Fruit fly (Drosophila melanogaster) whole organism, embryonic: ENCODE results near the gene Kpc1.

ENCODE experiments used
- Aef1 ChIP-seq: fragments of 200-800 bp; sonication (Bioruptor generic); IDR thresholded peaks from 3 replicates; pipeline ENCODE4 v1.3.6; 2022; ENCODE audit warnings: missing biosample characterization, missing genetic modification characterization
- B-H1 ChIP-seq: fragments of 200-800 bp; sonication (Bioruptor generic); IDR thresholded peaks from 3 replicates; pipeline ENCODE4 v1.3.6; 2022; ENCODE audit warnings: missing biosample characterization, missing genetic modification characterization
- CG10366 ChIP-seq: fragments of 200-800 bp; sonication (Bioruptor generic); IDR thresholded peaks from 2 replicates; pipeline ENCODE4 v1.3.6; 2022; ENCODE audit warnings: missing biosample characterization, missing genetic modification characterization
- CG10979 ChIP-seq: fragments of 200-800 bp; sonication (Bioruptor generic); optimal IDR thresholded peaks from 2 replicates; lab custom pipeline; 2018; ENCODE audit warnings: missing biosample characterization, mild to moderate bottlenecking, missing genetic modification characterization, moderate library complexity
- CG11723 ChIP-seq: fragments of 200-800 bp; sonication (Bioruptor generic); optimal IDR thresholded peaks from 2 replicates; lab custom pipeline; 2017; ENCODE audit warnings: missing biosample characterization, mild to moderate bottlenecking, missing genetic modification characterization
- CG12391 ChIP-seq: fragments of 200-800 bp; sonication (Bioruptor generic); optimal IDR thresholded peaks from 3 replicates; lab custom pipeline; 2018; ENCODE audit warnings: missing biosample characterization, mild to moderate bottlenecking, missing genetic modification characterization, moderate library complexity
- CG12942 ChIP-seq: fragments of 200-800 bp; sonication (Bioruptor generic); optimal IDR thresholded peaks from 3 replicates; lab custom pipeline; 2016; ENCODE audit warnings: missing biosample characterization, missing genetic modification characterization
- CG14014 ChIP-seq: fragments of 200-800 bp; sonication (Bioruptor generic); IDR thresholded peaks from 2 replicates; pipeline ENCODE4 v1.3.6; 2022; ENCODE audit warnings: missing biosample characterization, missing genetic modification characterization
- CG14667 ChIP-seq: fragments of 200-800 bp; sonication (Bioruptor generic); IDR thresholded peaks from 2 replicates; pipeline ENCODE4 v1.3.6; 2022; ENCODE audit warnings: missing biosample characterization, missing genetic modification characterization
- CG14965 ChIP-seq: fragments of 200-800 bp; sonication (Bioruptor generic); optimal IDR thresholded peaks from 2 replicates; lab custom pipeline; 2016; ENCODE audit warnings: missing biosample characterization, missing genetic modification characterization, borderline replicate concordance
- CG15479 ChIP-seq: fragments of 200-800 bp; sonication (Bioruptor generic); optimal IDR thresholded peaks from 3 replicates; lab custom pipeline; 2019; ENCODE audit warnings: missing biosample characterization, mild to moderate bottlenecking, missing genetic modification characterization, moderate library complexity
- CG17802 ChIP-seq: fragments of 200-800 bp; sonication (Bioruptor generic); optimal IDR thresholded peaks from 2 replicates; lab custom pipeline; 2018; ENCODE audit warnings: missing biosample characterization, mild to moderate bottlenecking, missing genetic modification characterization, moderate library complexity
- CG18262 ChIP-seq: fragments of 200-800 bp; optimal IDR thresholded peaks from 3 replicates; lab custom pipeline; 2019; ENCODE audit warnings: missing biosample characterization, mild to moderate bottlenecking, missing genetic modification characterization, moderate library complexity
- CG18599 ChIP-seq: fragments of 200-800 bp; sonication (Bioruptor generic); optimal IDR thresholded peaks from 3 replicates; lab custom pipeline; 2017; ENCODE audit warnings: missing biosample characterization, missing genetic modification characterization, mild to moderate bottlenecking, moderate library complexity, missing genetic modification reagents
- CG3065 ChIP-seq: fragments of 200-800 bp; sonication (Bioruptor generic); optimal IDR thresholded peaks from 2 replicates; lab custom pipeline; 2016; ENCODE audit warnings: missing biosample characterization, missing genetic modification characterization
- CG4282 ChIP-seq: fragments of 200-800 bp; sonication (Bioruptor generic); optimal IDR thresholded peaks from 2 replicates; lab custom pipeline; 2016; ENCODE audit warnings: missing biosample characterization, missing genetic modification characterization
- CG5180 ChIP-seq: fragments of 200-800 bp; sonication (Bioruptor generic); optimal IDR thresholded peaks from 3 replicates; lab custom pipeline; 2017; ENCODE audit warnings: missing biosample characterization, missing genetic modification characterization, mild to moderate bottlenecking, moderate library complexity, missing genetic modification reagents
- CG6654 ChIP-seq: fragments of 200-800 bp; sonication (Bioruptor generic); optimal IDR thresholded peaks from 2 replicates; lab custom pipeline; 2017; ENCODE audit warnings: missing biosample characterization, mild to moderate bottlenecking, missing genetic modification characterization
- CG7372 ChIP-seq: fragments of 200-800 bp; sonication (Bioruptor generic); IDR thresholded peaks from 2 replicates; pipeline ENCODE4 v1.3.6; 2022; ENCODE audit warnings: missing biosample characterization, missing genetic modification characterization
- CG7745 ChIP-seq: fragments of 200-800 bp; sonication (Bioruptor generic); optimal IDR thresholded peaks from 2 replicates; lab custom pipeline; 2018; ENCODE audit warnings: missing biosample characterization, mild to moderate bottlenecking, missing genetic modification characterization, moderate library complexity
- CG7987 ChIP-seq: fragments of 200-800 bp; sonication (Bioruptor generic); optimal IDR thresholded peaks from 2 replicates; lab custom pipeline; 2018; ENCODE audit warnings: missing biosample characterization, mild to moderate bottlenecking, missing genetic modification characterization, moderate library complexity
- CG8359 ChIP-seq: fragments of 200-800 bp; sonication (Bioruptor generic); optimal IDR thresholded peaks from 2 replicates; lab custom pipeline; 2017; ENCODE audit warnings: missing biosample characterization, mild to moderate bottlenecking, missing genetic modification characterization, borderline replicate concordance
- D19B ChIP-seq: fragments of 200-800 bp; sonication (Bioruptor generic); optimal IDR thresholded peaks from 2 replicates; lab custom pipeline; 2017; ENCODE audit warnings: missing biosample characterization, mild to moderate bottlenecking, missing genetic modification characterization
- Deaf1 ChIP-seq: fragments of 200-800 bp; optimal IDR thresholded peaks from 3 replicates; lab custom pipeline; 2019; ENCODE audit warnings: missing biosample characterization, mild to moderate bottlenecking, missing genetic modification characterization, moderate library complexity
- Doc3 ChIP-seq: fragments of 200-800 bp; sonication (Bioruptor generic); IDR thresholded peaks from 3 replicates; pipeline ENCODE4 v1.3.6; 2022; ENCODE audit warnings: missing biosample characterization, missing genetic modification characterization; ENCODE audit not compliant: partially characterized antibody
- Fer2 ChIP-seq: fragments of 200-800 bp; sonication (Bioruptor generic); optimal IDR thresholded peaks from 2 replicates; lab custom pipeline; 2018; ENCODE audit warnings: missing biosample characterization, mild to moderate bottlenecking, missing genetic modification characterization, moderate library complexity
- Lhr ChIP-seq: fragments of 200-800 bp; sonication (Bioruptor generic); optimal IDR thresholded peaks from 3 replicates; lab custom pipeline; 2017; ENCODE audit warnings: mild to moderate bottlenecking, missing biosample characterization, missing genetic modification reagents, missing genetic modification characterization
- MBD-R2 ChIP-seq: fragments of 200-800 bp; sonication (Bioruptor generic); IDR thresholded peaks from 2 replicates; pipeline ENCODE4 v1.3.6; 2022; ENCODE audit warnings: missing biosample characterization, missing genetic modification characterization
- Myb ChIP-seq: fragments of 200-800 bp; sonication (Bioruptor generic); optimal IDR thresholded peaks from 2 replicates; lab custom pipeline; 2016; ENCODE audit warnings: missing biosample characterization, missing genetic modification characterization
- NC2α ChIP-seq: fragments of 200-800 bp; sonication (Bioruptor generic); optimal IDR thresholded peaks from 2 replicates; lab custom pipeline; 2016; ENCODE audit warnings: missing biosample characterization, missing genetic modification characterization
- NFAT ChIP-seq: fragments of 200-800 bp; sonication (Bioruptor generic); IDR thresholded peaks from 2 replicates; pipeline ENCODE4 v1.3.6; 2022; ENCODE audit warnings: missing biosample characterization, missing genetic modification characterization
- Nf-YC ChIP-seq: fragments of 200-800 bp; optimal IDR thresholded peaks from 3 replicates; lab custom pipeline; 2019; ENCODE audit warnings: missing biosample characterization, mild to moderate bottlenecking, missing genetic modification characterization, moderate library complexity
- NfI ChIP-seq: fragments of 200-800 bp; sonication (Bioruptor generic); optimal IDR thresholded peaks from 3 replicates; lab custom pipeline; 2018; ENCODE audit warnings: missing biosample characterization, mild to moderate bottlenecking, missing genetic modification characterization, moderate library complexity
- Poxn ChIP-seq: fragments of 200-800 bp; sonication (Bioruptor generic); IDR thresholded peaks from 2 replicates; pipeline ENCODE4 v1.3.6; 2022; ENCODE audit warnings: missing biosample characterization, missing genetic modification characterization
- Sox100B ChIP-seq: fragments of 200-800 bp; sonication (Bioruptor generic); optimal IDR thresholded peaks from 3 replicates; lab custom pipeline; 2018; ENCODE audit warnings: missing biosample characterization, mild to moderate bottlenecking, missing genetic modification characterization
- Vsx1 ChIP-seq: fragments of 200-800 bp; sonication (Bioruptor generic); optimal IDR thresholded peaks from 2 replicates; lab custom pipeline; 2017; ENCODE audit warnings: missing biosample characterization, mild to moderate bottlenecking, missing genetic modification characterization, missing genetic modification reagents
- ap ChIP-seq: fragments of 200-800 bp; sonication (Bioruptor generic); IDR thresholded peaks from 2 replicates; pipeline ENCODE4 v1.3.6; 2022; ENCODE audit warnings: missing biosample characterization, missing genetic modification characterization
- br ChIP-seq: fragments of >200 bp; optimal IDR thresholded peaks from 2 replicates; lab custom pipeline; 2017
- caup ChIP-seq: fragments of 200-800 bp; sonication (Bioruptor generic); optimal IDR thresholded peaks from 3 replicates; lab custom pipeline; 2017; ENCODE audit warnings: missing biosample characterization, mild to moderate bottlenecking, missing genetic modification characterization, moderate library complexity; ENCODE audit not compliant: severe bottlenecking
- exex ChIP-seq: fragments of 200-800 bp; sonication (Bioruptor generic); optimal IDR thresholded peaks from 4 replicates; lab custom pipeline; 2018; ENCODE audit warnings: missing biosample characterization, mild to moderate bottlenecking, missing genetic modification characterization, moderate library complexity
- fd64A ChIP-seq: fragments of 200-800 bp; sonication (Bioruptor generic); optimal IDR thresholded peaks from 3 replicates; lab custom pipeline; 2018; ENCODE audit warnings: missing biosample characterization, mild to moderate bottlenecking, missing genetic modification characterization
- nerfin-2 ChIP-seq: fragments of 200-800 bp; sonication (Bioruptor generic); IDR thresholded peaks from 2 replicates; pipeline ENCODE4 v1.3.6; 2022; ENCODE audit warnings: missing biosample characterization, missing genetic modification characterization; ENCODE audit not compliant: partially characterized antibody
- nom ChIP-seq: fragments of 200-800 bp; sonication (Bioruptor generic); optimal IDR thresholded peaks from 2 replicates; lab custom pipeline; 2017; ENCODE audit warnings: missing biosample characterization, missing genetic modification characterization, mild to moderate bottlenecking, moderate library complexity, missing genetic modification reagents
- rib ChIP-seq: fragments of 200-800 bp; sonication (Bioruptor generic); IDR thresholded peaks from 2 replicates; pipeline ENCODE4 v1.3.6; 2022; ENCODE audit warnings: missing biosample characterization, missing genetic modification characterization
- shn ChIP-seq: fragments of 200-800 bp; sonication (Bioruptor generic); optimal IDR thresholded peaks from 3 replicates; lab custom pipeline; 2016; ENCODE audit warnings: missing biosample characterization, missing genetic modification characterization
- slou ChIP-seq: fragments of 200-800 bp; sonication (Bioruptor generic); optimal IDR thresholded peaks from 3 replicates; lab custom pipeline; 2016; ENCODE audit warnings: missing biosample characterization, missing genetic modification characterization
- tap ChIP-seq: fragments of 200-800 bp; optimal IDR thresholded peaks from 3 replicates; lab custom pipeline; 2019; ENCODE audit warnings: missing biosample characterization, mild to moderate bottlenecking, missing genetic modification characterization, moderate library complexity
- tio ChIP-seq: fragments of 200-800 bp; sonication (Bioruptor generic); optimal IDR thresholded peaks from 2 replicates; lab custom pipeline; 2017; ENCODE audit warnings: missing biosample characterization, missing genetic modification characterization, inconsistent platforms

Kpc1 gene

dm6 chr3R:15196134-15197034 lies at the start of gene Kpc1, which contains the start of gene CG42542 (continued):
- TF ChIP-seq CG18599: peak; percentile 69
- TF ChIP-seq NfI (GFP tag; lab: Kevin White, UChicago): peak; percentile 47
- TF ChIP-seq tio: peak; percentile 83
- peak; percentile 56 for TF ChIP-seq Lhr (GFP tag; lab: Kevin White, UChicago)
- peak; percentile 44 for TF ChIP-seq CG7372
- peak; percentile 70 for TF ChIP-seq nerfin-2 (GFP tag; lab: Robert Waterston, UW)
- no peak for TF ChIP-seq CG6654 (GFP tag; lab: Kevin White, UChicago)
- TF ChIP-seq CG15479 (GFP tag; lab: Kevin White, UChicago): no peak
- peak; percentile 80 for TF ChIP-seq Myb (GFP tag; lab: Kevin White, UChicago)
- TF ChIP-seq nom: no peak
- TF ChIP-seq NFAT (GFP tag; lab: Robert Waterston, UW): peak; percentile 87
- peak; percentile 53 for TF ChIP-seq slou (GFP tag; lab: Kevin White, UChicago)
- TF ChIP-seq CG14965 (GFP tag; lab: Kevin White, UChicago): no peak
- peak; percentile 19 for TF ChIP-seq NC2α (GFP tag; lab: Kevin White, UChicago)
- TF ChIP-seq CG18262: no peak
- no peak for TF ChIP-seq tap (tag; lab: Kevin White, UChicago)
- TF ChIP-seq rib (GFP tag; lab: Robert Waterston, UW): no peak
- peak; percentile 61 for TF ChIP-seq CG10979 (tag; lab: Kevin White, UChicago)
- TF ChIP-seq CG7745 (tag; lab: Kevin White, UChicago): no peak
- peak; percentile 69 for TF ChIP-seq CG12942
- no peak; the same call in 1 of the 2 replicates for TF ChIP-seq Poxn (GFP tag; lab: Robert Waterston, UW)
- TF ChIP-seq shn (GFP tag; lab: Kevin White, UChicago): peak; percentile 70
- 0 out of 2 replicates have a peak, but pooled peaks have one; percentile 30 for TF ChIP-seq CG14667 (GFP tag; lab: Robert Waterston, UW)
- peak; percentile 58 for TF ChIP-seq CG3065 (GFP tag; lab: Kevin White, UChicago)
- TF ChIP-seq Nf-YC: no peak
- no peak; the same call in 2 of the 3 replicates for TF ChIP-seq B-H1 (GFP tag; lab: Robert Waterston, UW)
- TF ChIP-seq CG12391 (tag; lab: Kevin White, UChicago): peak; percentile 85
- TF ChIP-seq CG14014 (GFP tag; lab: Robert Waterston, UW): peak; percentile 53; the same call in 1 of the 2 replicates
- TF ChIP-seq Sox100B: no peak
- peak; percentile 40 for TF ChIP-seq exex (tag; lab: Kevin White, UChicago)
- peak; percentile 35 for TF ChIP-seq CG17802 (tag; lab: Kevin White, UChicago)
- peak; percentile 61 for TF ChIP-seq CG10366 (GFP tag; lab: Robert Waterston, UW)
- peak; percentile 54 for TF ChIP-seq CG7987
- TF ChIP-seq fd64A (GFP tag; lab: Kevin White, UChicago): no peak
- peak; percentile 82 for TF ChIP-seq CG4282 (GFP tag; lab: Kevin White, UChicago)
- TF ChIP-seq br (lab: Kevin White, UChicago): no peak
- TF ChIP-seq caup (GFP tag; lab: Kevin White, UChicago): peak; percentile 57
- TF ChIP-seq ap (GFP tag; lab: Robert Waterston, UW): no peak
- TF ChIP-seq Fer2 (tag; lab: Kevin White, UChicago): peak; percentile 12
- peak; percentile 56 for TF ChIP-seq CG11723
- no peak for TF ChIP-seq Aef1 (GFP tag; lab: Robert Waterston, UW)
- TF ChIP-seq Vsx1: peak; percentile 76
- peak; percentile 92 for TF ChIP-seq Doc3 (GFP tag; lab: Robert Waterston, UW)
- TF ChIP-seq CG8359 (GFP tag; lab: Kevin White, UChicago): no peak
- peak; percentile 2 for TF ChIP-seq CG5180 (GFP tag; lab: Kevin White, UChicago)
- peak; percentile 83 for TF ChIP-seq MBD-R2 (GFP tag; lab: Robert Waterston, UW)
- no peak for TF ChIP-seq D19B (GFP tag; lab: Kevin White, UChicago)
- TF ChIP-seq Deaf1 (tag; lab: Kevin White, UChicago): no peak
